Worm (Caenorhabditis elegans): ENCODE measurements around the gene eel-1.

eel-1 gene

DNA sequence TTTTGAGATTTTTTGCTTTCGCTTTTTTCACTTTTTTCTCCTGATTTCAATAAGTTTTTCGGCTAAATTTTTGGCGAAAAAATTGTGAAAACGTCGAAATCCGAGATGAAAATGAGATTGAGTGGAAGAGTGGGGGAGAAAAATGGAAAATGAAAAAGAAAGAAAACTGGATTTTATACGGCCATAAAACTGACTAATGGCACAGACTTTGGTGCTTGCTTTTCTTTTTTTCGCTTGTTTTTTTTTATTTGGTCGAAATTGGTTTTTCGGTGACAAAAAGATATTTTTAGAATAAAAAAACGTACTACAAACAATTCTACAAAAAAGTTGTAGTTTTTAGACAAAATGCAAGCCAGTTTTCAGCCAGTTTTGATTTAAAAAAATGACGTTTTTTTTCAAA is 47.1 kb downstream of the eel-1 start:
- TF ChIP-seq D2030.7 (GFP tag; IDR thresholded peaks at IDR 0.05), result no peak
- no peak for TF ChIP-seq B0261.1 (tag; optimal IDR thresholded peaks at IDR 0.05)
- TF ChIP-seq sptf-2 (GFP tag; optimal IDR thresholded peaks at IDR 0.05), result no peak
- TF ChIP-seq pbrm-1 (GFP tag; IDR thresholded peaks at IDR 0.05), result no peak
- no peak for TF ChIP-seq sea-2 (GFP tag; IDR thresholded peaks at IDR 0.05)
- TF ChIP-seq zfh-2 (GFP tag; conservative IDR thresholded peaks at IDR 0.05), result no peak
- no peak for TF ChIP-seq nhr-179 (tag; optimal IDR thresholded peaks at IDR 0.05)
- TF ChIP-seq fkh-3 (tag; optimal IDR thresholded peaks at IDR 0.05), result no peak
- TF ChIP-seq tlf-1 (GFP tag; optimal IDR thresholded peaks at IDR 0.05), result no peak
- TF ChIP-seq hrde-1 (tag; optimal IDR thresholded peaks at IDR 0.05; ENCODE audit: borderline replicate concordance), result no peak
- no peak for TF ChIP-seq sdz-38 (tag; optimal IDR thresholded peaks at IDR 0.05)
- TF ChIP-seq nhr-27 (tag; optimal IDR thresholded peaks at IDR 0.05), result no peak
- no peak for TF ChIP-seq ets-4 (GFP tag; optimal IDR thresholded peaks at IDR 0.05)
- TF ChIP-seq Y79H2A.3 (GFP tag; conservative IDR thresholded peaks at IDR 0.05), result no peak
- no peak for TF ChIP-seq F49E8.2 (tag; optimal IDR thresholded peaks at IDR 0.05; ENCODE audit: insufficient read depth)
- no peak for TF ChIP-seq aptf-3 (GFP tag; IDR thresholded peaks at IDR 0.05)
- no peak for TF ChIP-seq lin-54 (GFP tag; optimal IDR thresholded peaks at IDR 0.05)
- TF ChIP-seq nfya-2 (GFP tag; IDR thresholded peaks at IDR 0.05), result no peak

DNA sequence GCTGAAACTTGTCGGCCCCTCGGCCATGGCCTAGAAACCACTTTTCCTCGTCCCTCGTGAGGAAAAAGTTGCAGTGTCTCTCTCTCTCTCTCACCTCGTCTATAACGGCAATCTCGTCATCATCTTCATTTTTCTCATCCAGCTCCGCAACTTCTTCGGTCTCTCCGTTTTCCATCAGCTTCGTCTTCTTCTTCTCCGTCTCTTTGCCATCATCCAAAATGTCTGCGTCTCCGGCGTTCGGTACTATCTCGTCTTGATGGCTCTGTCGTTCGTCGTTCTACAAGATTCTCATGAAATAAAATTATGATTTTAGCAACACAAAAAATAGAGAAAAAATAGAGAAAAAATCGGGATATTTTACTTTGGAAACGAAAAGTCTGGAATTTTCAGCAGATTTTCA is 48.4 kb downstream of the eel-1 start:
- 0 out of 2 replicates have a peak, but pooled peaks have one; percentile 28 for TF ChIP-seq lin-26 (GFP tag; IDR thresholded peaks at IDR 0.05)
- no peak for TF ChIP-seq F10E7.11 (tag; optimal IDR thresholded peaks at IDR 0.05)
- no peak for TF ChIP-seq B0261.1 (tag; optimal IDR thresholded peaks at IDR 0.05)
- peak; percentile 45; the same call in 1 of the 2 replicates for TF ChIP-seq hmg-1.2 (GFP tag; IDR thresholded peaks at IDR 0.05)

DNA sequence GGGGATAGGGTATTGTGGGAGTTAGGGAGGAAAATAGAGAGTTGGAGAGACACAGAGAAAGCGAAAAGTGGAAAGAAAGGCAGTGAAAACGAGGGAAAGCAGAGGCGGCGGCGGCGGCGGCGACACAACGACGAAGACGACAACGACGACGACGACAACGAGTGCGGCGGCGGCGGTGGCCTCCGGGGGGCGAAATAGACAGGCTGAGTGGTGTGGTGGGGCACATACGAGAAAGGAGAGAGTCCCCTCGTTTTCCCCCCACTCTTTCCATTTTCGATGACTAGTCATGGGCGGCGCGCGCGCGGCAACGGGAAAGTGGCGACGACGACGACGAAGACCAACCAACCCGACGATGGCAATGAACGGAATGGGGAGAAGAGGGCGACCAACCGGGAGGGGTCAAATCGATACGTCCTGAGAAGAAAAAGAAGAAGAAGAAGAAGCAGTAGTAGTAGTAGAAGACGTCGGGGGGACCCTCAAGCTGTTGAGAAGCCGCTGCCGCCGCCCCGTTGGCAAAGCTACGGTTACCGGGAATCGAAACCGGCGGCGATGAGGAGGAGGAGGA is 51.2 kb downstream of the eel-1 start:
- TF ChIP-seq lag-1 (GFP tag; IDR thresholded peaks at IDR 0.05) (no peak), madf-6 (GFP tag; IDR thresholded peaks at IDR 0.05) (0 out of 2 replicates have a peak, but pooled peaks have one; percentile 32), mxl-1 (tag; optimal IDR thresholded peaks at IDR 0.05) (no peak), hlh-26 (GFP tag; conservative IDR thresholded peaks at IDR 0.05) (no peak), mel-28 (tag; optimal IDR thresholded peaks at IDR 0.05; ENCODE audit: borderline replicate concordance) (no peak), ceh-100 (GFP tag; IDR thresholded peaks at IDR 0.05) (no peak), lin-26 (GFP tag; IDR thresholded peaks at IDR 0.05) (no peak), F49E8.2 (tag; optimal IDR thresholded peaks at IDR 0.05; ENCODE audit: insufficient read depth) (no peak), Y56A3A.18 (GFP tag; IDR thresholded peaks at IDR 0.05) (no peak), attf-6 (GFP tag; IDR thresholded peaks at IDR 0.05) (no peak), ceh-91 (GFP tag; IDR thresholded peaks at IDR 0.05) (no peak), egrh-3 (GFP tag; IDR thresholded peaks at IDR 0.05) (peak; percentile 85), ceh-79 (tag; optimal IDR thresholded peaks at IDR 0.05) (no peak), dpff-1 (tag; optimal IDR thresholded peaks at IDR 0.05) (no peak), mcd-1 (GFP tag; IDR thresholded peaks at IDR 0.05) (peak; percentile 45; the same call in 1 of the 2 replicates), C17E4.6 (GFP tag; IDR thresholded peaks at IDR 0.05) (0 out of 2 replicates have a peak, but pooled peaks have one; percentile 8), unc-62 (GFP tag; optimal IDR thresholded peaks at IDR 0.05) (no peak), cebp-1 (GFP tag; IDR thresholded peaks at IDR 0.05) (no peak), cebp-1 (tag; optimal IDR thresholded peaks at IDR 0.05) (peak; percentile 66), lsy-27 (tag; optimal IDR thresholded peaks at IDR 0.05; ENCODE audit: borderline replicate concordance, insufficient read depth) (no peak), ztf-26 (tag; optimal IDR thresholded peaks at IDR 0.05) (no peak), ama-1 (optimal IDR thresholded peaks at IDR 0.05) (no peak), ama-1 (GFP tag; optimal IDR thresholded peaks at IDR 0.05) (no peak), lsl-1 (GFP tag; optimal IDR thresholded peaks at IDR 0.05) (no peak), rpc-1 (optimal IDR thresholded peaks at IDR 0.05) (no peak), rpc-1 (tag; optimal IDR thresholded peaks at IDR 0.05) (no peak), egl-44 (GFP tag; IDR thresholded peaks at IDR 0.05) (0 out of 2 replicates have a peak, but pooled peaks have one; percentile 7), let-526 (GFP tag; IDR thresholded peaks at IDR 0.05) (no peak), efl-1 (GFP tag; optimal IDR thresholded peaks at IDR 0.05) (no peak)

All from whole organism, young adult.